Worm (Caenorhabditis elegans) whole organism, early embryonic: ENCODE results near the gene mrpl-45.

Source experiments
- B0310.2 ChIP-seq: sonication (generic microtip); optimal IDR thresholded peaks from 2 replicates; lab custom pipeline; 2016; ENCODE audit warnings: mild to moderate bottlenecking, missing genetic modification characterization, missing compliant biosample characterization
- F13C5.2 ChIP-seq: sonication (generic microtip); optimal IDR thresholded peaks from 2 replicates; lab custom pipeline; 2017; ENCODE audit warnings: mild to moderate bottlenecking, missing genetic modification characterization, inconsistent platforms, missing compliant biosample characterization
- aly-1 ChIP-seq: sonication (generic microtip); optimal IDR thresholded peaks from 2 replicates; lab custom pipeline; 2016; ENCODE audit warnings: missing genetic modification characterization, missing compliant biosample characterization
- ama-1 ChIP-seq: fragments of 150-350 bp; optimal IDR thresholded peaks from 2 replicates; lab custom pipeline; 2014
- ceh-13 ChIP-seq: fragments of 200-800 bp; sonication (Bioruptor generic); optimal IDR thresholded peaks from 2 replicates; lab custom pipeline; 2018; ENCODE audit warnings: mild to moderate bottlenecking, missing genetic modification characterization, missing compliant biosample characterization
- ceh-36 ChIP-seq: sonication (generic microtip); optimal IDR thresholded peaks from 2 replicates; lab custom pipeline; 2016; ENCODE audit warnings: missing genetic modification characterization, inconsistent platforms, missing compliant biosample characterization
- ets-7 ChIP-seq: sonication (generic microtip); optimal IDR thresholded peaks from 2 replicates; lab custom pipeline; 2016; ENCODE audit warnings: missing genotype, missing genetic modification characterization, missing compliant biosample characterization
- flt-1 ChIP-seq: fragments of 200-800 bp; sonication (Bioruptor generic); IDR thresholded peaks from 2 replicates; pipeline ENCODE4 v1.3.6; 2022; ENCODE audit warnings: missing genetic modification characterization, missing compliant biosample characterization
- hmbx-1 ChIP-seq: sonication (generic microtip); optimal IDR thresholded peaks from 2 replicates; lab custom pipeline; 2016; ENCODE audit warnings: mild to moderate bottlenecking, missing genetic modification characterization, missing compliant biosample characterization
- hmg-4 ChIP-seq: fragments of 200-800 bp; sonication (Bioruptor generic); optimal IDR thresholded peaks from 2 replicates; lab custom pipeline; 2018; ENCODE audit warnings: mild to moderate bottlenecking, missing genetic modification characterization, missing compliant biosample characterization
- hnd-1 ChIP-seq: sonication (generic microtip); optimal IDR thresholded peaks from 2 replicates; lab custom pipeline; 2016; ENCODE audit warnings: missing genetic modification characterization, missing compliant biosample characterization
- pes-1 ChIP-seq: fragments of 200-800 bp; sonication (Bioruptor generic); IDR thresholded peaks from 2 replicates; pipeline ENCODE4 v1.3.6; 2022; ENCODE audit warnings: missing genetic modification reagents, missing genetic modification characterization, missing compliant biosample characterization
- scrt-1 ChIP-seq: fragments of 200-800 bp; sonication (Bioruptor generic); IDR thresholded peaks from 2 replicates; pipeline ENCODE4 v1.3.6; 2022; ENCODE audit warnings: missing genetic modification characterization, missing compliant biosample characterization
- sea-1 ChIP-seq: fragments of 200-800 bp; sonication (Bioruptor generic); conservative IDR thresholded peaks from 2 replicates; pipeline ENCODE4 v1.3.6; 2022; ENCODE audit warnings: missing genetic modification characterization, missing compliant biosample characterization
- tbx-11 ChIP-seq: fragments of 200-800 bp; sonication (Bioruptor generic); IDR thresholded peaks from 2 replicates; pipeline ENCODE4 v1.3.6; 2022; ENCODE audit warnings: missing genetic modification characterization, missing compliant biosample characterization
- tbx-37 ChIP-seq: fragments of 200-800 bp; sonication (Bioruptor generic); conservative IDR thresholded peaks from 2 replicates; pipeline ENCODE4 v1.3.6; 2022; ENCODE audit warnings: missing genetic modification reagents, missing genetic modification characterization, missing compliant biosample characterization
- tra-4 ChIP-seq: sonication (generic microtip); optimal IDR thresholded peaks from 2 replicates; lab custom pipeline; 2017; ENCODE audit warnings: missing genetic modification characterization, missing compliant biosample characterization

Gene mrpl-45

DNA sequence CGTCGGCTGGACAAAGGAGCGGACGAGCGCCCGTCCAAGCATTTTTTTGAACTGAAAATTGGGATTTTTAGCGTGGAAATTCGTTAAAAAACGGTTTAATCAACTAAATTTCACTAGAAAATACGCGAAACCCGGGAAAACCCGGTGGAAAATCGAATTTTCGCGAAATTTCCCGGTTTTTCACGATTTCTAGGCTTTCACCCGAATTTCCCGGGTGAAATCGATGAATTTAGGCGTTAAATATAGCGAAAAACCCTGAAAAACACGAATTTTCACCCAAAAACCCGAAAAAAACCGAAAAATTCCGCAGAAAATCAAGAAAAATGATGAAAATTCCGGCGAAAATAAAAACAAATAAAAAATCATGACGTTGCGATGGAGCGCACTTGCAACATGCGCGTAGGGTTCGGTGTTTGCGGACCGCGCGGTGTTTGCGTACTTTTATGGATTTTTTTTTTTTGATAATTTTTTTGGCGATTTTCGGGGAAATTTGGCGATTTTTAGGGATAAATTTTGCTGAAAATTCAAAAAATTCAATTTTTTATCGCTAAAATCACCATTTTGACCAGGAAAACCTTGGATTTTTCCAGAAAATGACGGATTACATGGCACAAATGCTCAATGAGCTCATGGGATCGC, at the start of gene mrpl-45, which contains the start of gene Y119D3B.12:
Gene mrpl-45 (minus strand): TSS at position 51 of the 639 bp plus-strand sequence.
Gene Y119D3B.12 (plus strand): TSS at position 589 of the 639 bp plus-strand sequence.
- no peak for TF ChIP-seq hnd-1 (tag; lab: Kevin White, UChicago)
- TF ChIP-seq F13C5.2 (tag; lab: Kevin White, UChicago) = peak; percentile 69
- 0 out of 2 replicates have a peak, but pooled peaks have one; percentile 49 for TF ChIP-seq flt-1 (GFP tag; lab: Robert Waterston, UW)
- TF ChIP-seq hmg-4 (GFP tag; lab: Kevin White, UChicago) = peak; percentile 8
- TF ChIP-seq tbx-11 (GFP tag; lab: Robert Waterston, UW) = no peak
- TF ChIP-seq aly-1 (tag; lab: Kevin White, UChicago) = no peak
- TF ChIP-seq scrt-1 (GFP tag; lab: Robert Waterston, UW) = no peak
- 0 out of 2 replicates have a peak, but pooled peaks have one; percentile 42 for TF ChIP-seq sea-1 (GFP tag; lab: Robert Waterston, UW)
- TF ChIP-seq pes-1 (GFP tag; lab: Robert Waterston, UW) = peak; percentile 64; the same call in 1 of the 2 replicates

DNA sequence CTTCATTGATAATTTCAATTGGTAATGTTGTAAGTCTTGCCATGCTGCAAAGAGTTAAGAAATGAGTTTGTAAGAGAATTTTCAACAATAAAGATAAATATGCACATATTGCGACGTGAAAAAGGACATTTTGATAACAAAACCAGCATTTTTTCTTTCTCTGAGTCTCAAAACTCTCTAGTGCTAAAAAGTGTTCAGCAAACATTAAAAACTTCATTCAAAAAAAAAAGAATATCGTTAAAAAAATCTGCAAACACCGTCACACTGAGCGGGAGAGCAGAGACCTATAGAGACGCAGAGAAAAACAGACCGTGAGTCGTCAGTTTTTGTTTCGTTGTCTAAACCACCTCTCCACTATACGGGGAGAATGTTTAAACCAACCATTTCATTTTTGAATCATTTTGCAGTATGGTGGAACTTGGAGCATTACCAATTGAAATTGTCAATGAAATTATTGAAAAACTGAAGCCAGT, 47.3 kb upstream of the mrpl-45 start, which contains the start of the genes fbxa-76 and fbxa-77:
Gene fbxa-76 (minus strand): TSS at position 51 of the 473 bp plus-strand sequence.
Gene fbxa-77 (plus strand): TSS at position 365 of the 473 bp plus-strand sequence.
- TF ChIP-seq ceh-36 (no peak), tbx-11 (GFP tag; lab: Robert Waterston, UW) (no peak), ama-1 (lab: Kevin White, UChicago) (no peak), F13C5.2 (tag; lab: Kevin White, UChicago) (no peak), aly-1 (tag; lab: Kevin White, UChicago) (no peak), B0310.2 (no peak), sea-1 (GFP tag; lab: Robert Waterston, UW) (no peak), ceh-13 (GFP tag; lab: Kevin White, UChicago) (no peak), scrt-1 (GFP tag; lab: Robert Waterston, UW) (no peak), tbx-37 (no peak), flt-1 (GFP tag; lab: Robert Waterston, UW) (no peak), hmg-4 (GFP tag; lab: Kevin White, UChicago) (no peak), ets-7 (tag; lab: Kevin White, UChicago) (no peak), pes-1 (GFP tag; lab: Robert Waterston, UW) (no peak), hnd-1 (tag; lab: Kevin White, UChicago) (no peak), hmbx-1 (no peak), tra-4 (tag; lab: Kevin White, UChicago) (no peak)

DNA sequence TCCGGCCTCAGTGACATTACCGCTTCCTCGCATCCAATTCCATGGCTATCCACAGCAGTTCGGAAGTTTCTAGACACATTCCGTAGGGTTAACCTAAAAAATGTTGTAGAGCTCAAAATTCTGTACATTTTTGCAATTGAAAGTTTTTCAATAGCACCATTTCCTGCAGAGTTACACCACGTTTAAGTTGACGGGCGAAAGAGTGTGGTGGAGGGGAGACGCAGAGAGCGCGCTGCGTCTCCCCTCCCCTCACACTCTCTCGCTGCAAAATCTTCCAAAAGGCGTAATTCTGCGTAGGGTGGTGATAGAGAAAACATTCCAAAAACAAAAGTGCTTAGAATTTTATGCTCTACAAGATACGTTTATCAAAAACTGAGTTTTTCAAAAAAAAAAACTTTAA, 46.5 kb upstream of the mrpl-45 start:
- TF ChIP-seq flt-1 (GFP tag; lab: Robert Waterston, UW) (no peak), tra-4 (tag; lab: Kevin White, UChicago) (no peak), tbx-11 (GFP tag; lab: Robert Waterston, UW) (no peak), F13C5.2 (tag; lab: Kevin White, UChicago) (no peak), ama-1 (lab: Kevin White, UChicago) (no peak), ceh-13 (GFP tag; lab: Kevin White, UChicago) (no peak), hnd-1 (tag; lab: Kevin White, UChicago) (no peak)

DNA sequence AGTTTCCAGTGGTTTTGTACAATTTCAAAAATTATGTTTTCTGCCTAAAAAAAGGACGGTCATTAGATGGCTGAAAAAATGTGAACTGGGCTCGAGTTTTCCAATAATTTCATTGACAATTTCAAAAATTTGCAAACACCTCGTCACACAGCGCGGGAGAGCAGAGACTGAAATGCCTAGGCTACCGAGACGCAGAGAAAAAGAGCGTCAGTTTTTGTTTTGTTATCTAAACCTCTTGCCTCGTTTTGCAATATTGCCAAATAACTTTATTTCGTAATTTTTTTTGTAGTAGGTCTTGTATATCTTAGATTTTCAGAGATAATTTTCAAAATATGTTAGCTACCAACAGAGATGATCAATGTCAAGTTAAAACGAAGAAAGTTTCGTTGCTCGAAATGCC, 41.4 kb upstream of the mrpl-45 start, which contains the start of gene fbxa-63:
Gene fbxa-63 (plus strand): TSS at position 310 of the 400 bp plus-strand sequence.
- TF ChIP-seq aly-1 (tag; lab: Kevin White, UChicago) (no peak), flt-1 (GFP tag; lab: Robert Waterston, UW) (no peak), ceh-13 (GFP tag; lab: Kevin White, UChicago) (no peak)

DNA sequence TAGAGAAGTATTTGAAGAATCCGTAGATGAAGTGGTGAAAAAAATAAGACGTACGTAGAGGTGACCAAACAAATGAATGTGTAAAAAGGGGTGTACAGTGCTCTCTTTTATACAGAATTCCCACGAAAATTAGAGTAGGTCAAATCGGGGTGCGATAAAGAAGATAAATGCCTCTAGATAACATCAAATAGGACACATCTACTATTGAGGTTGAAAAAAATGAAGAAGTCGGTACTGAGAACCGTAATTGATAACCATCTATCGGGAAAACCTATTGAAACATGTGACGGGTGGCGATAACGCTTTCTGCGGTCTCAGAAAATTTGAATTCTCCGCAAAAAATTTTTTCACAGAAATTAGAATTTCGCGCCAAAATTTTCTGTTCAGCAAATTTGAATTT, 36.9 kb upstream of the mrpl-45 start, which contains the start of gene fbxa-61:
Gene fbxa-61 (plus strand): TSS at position 345 of the 400 bp plus-strand sequence.
- TF ChIP-seq tbx-37 = no peak
- TF ChIP-seq hmg-4 (GFP tag; lab: Kevin White, UChicago) = no peak
- no peak for TF ChIP-seq ceh-36
- TF ChIP-seq F13C5.2 (tag; lab: Kevin White, UChicago) = no peak
- TF ChIP-seq ets-7 (tag; lab: Kevin White, UChicago) = no peak
- no peak for TF ChIP-seq sea-1 (GFP tag; lab: Robert Waterston, UW)
- TF ChIP-seq tbx-11 (GFP tag; lab: Robert Waterston, UW) = no peak
- no peak for TF ChIP-seq ceh-13 (GFP tag; lab: Kevin White, UChicago)
- no peak for TF ChIP-seq ama-1 (lab: Kevin White, UChicago)
- TF ChIP-seq pes-1 (GFP tag; lab: Robert Waterston, UW) = no peak
- no peak for TF ChIP-seq scrt-1 (GFP tag; lab: Robert Waterston, UW)
- TF ChIP-seq hnd-1 (tag; lab: Kevin White, UChicago) = no peak
- no peak for TF ChIP-seq hmbx-1
- TF ChIP-seq tra-4 (tag; lab: Kevin White, UChicago) = no peak
- TF ChIP-seq B0310.2 = no peak

DNA sequence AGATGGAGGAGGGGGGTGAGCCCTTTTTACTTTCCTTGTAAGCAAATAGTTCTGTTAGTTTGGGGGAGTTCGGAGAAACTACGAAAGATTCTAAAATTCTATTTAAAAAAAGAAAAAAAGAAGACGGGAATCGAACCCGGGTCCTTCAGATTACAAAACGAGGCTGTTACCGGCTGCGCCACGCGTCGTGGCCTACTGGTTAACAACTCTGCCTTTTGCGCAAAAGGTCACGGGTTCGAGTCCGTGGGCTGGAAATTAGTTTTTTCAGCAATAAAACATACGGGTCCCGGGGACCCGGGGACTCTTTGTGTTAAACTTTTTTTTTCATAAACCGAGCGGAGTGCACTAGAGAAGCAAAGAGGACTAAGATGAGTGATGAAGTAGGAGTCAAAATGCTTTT, 29.4 kb upstream of the mrpl-45 start:
- no peak for TF ChIP-seq aly-1 (tag; lab: Kevin White, UChicago)
- no peak for TF ChIP-seq hnd-1 (tag; lab: Kevin White, UChicago)
- no peak for TF ChIP-seq F13C5.2 (tag; lab: Kevin White, UChicago)
- no peak for TF ChIP-seq hmg-4 (GFP tag; lab: Kevin White, UChicago)
- TF ChIP-seq tbx-11 (GFP tag; lab: Robert Waterston, UW) = no peak
- TF ChIP-seq ceh-36 = no peak
- TF ChIP-seq B0310.2 = no peak
- no peak for TF ChIP-seq pes-1 (GFP tag; lab: Robert Waterston, UW)
- no peak for TF ChIP-seq ets-7 (tag; lab: Kevin White, UChicago)
- TF ChIP-seq tra-4 (tag; lab: Kevin White, UChicago) = no peak
- no peak for TF ChIP-seq sea-1 (GFP tag; lab: Robert Waterston, UW)
- TF ChIP-seq tbx-37 = no peak
- TF ChIP-seq hmbx-1 = no peak
- no peak for TF ChIP-seq ceh-13 (GFP tag; lab: Kevin White, UChicago)
- no peak for TF ChIP-seq ama-1 (lab: Kevin White, UChicago)
- no peak for TF ChIP-seq flt-1 (GFP tag; lab: Robert Waterston, UW)
- no peak for TF ChIP-seq scrt-1 (GFP tag; lab: Robert Waterston, UW)
